Fruit fly (Drosophila melanogaster) whole organism, prepupa: ENCODE measurements around the gene Naa40.

Source experiments
- CG10631 ChIP-seq: fragments of 200-800 bp; sonication (Bioruptor generic); optimal IDR thresholded peaks from 2 replicates; lab custom pipeline; 2016; ENCODE audit warnings: missing biosample characterization, missing genetic modification characterization
- CG11294 ChIP-seq: fragments of 200-800 bp; sonication (Bioruptor generic); IDR thresholded peaks from 2 replicates; pipeline ENCODE4 v1.3.6; 2022; ENCODE audit warnings: missing biosample characterization, missing genetic modification characterization
- CG11762 ChIP-seq: fragments of 200-800 bp; sonication (Bioruptor generic); optimal IDR thresholded peaks from 3 replicates; lab custom pipeline; 2016; ENCODE audit warnings: missing biosample characterization, missing genetic modification characterization; ENCODE audit not compliant: insufficient read depth
- CG11902 ChIP-seq: fragments of 200-800 bp; sonication (Bioruptor generic); optimal IDR thresholded peaks from 3 replicates; lab custom pipeline; 2016; ENCODE audit warnings: missing biosample characterization, missing genetic modification characterization
- CG1621 ChIP-seq: fragments of 200-800 bp; sonication (Bioruptor generic); optimal IDR thresholded peaks from 3 replicates; lab custom pipeline; 2018; ENCODE audit warnings: missing biosample characterization, mild to moderate bottlenecking, missing genetic modification characterization
- CG16779 ChIP-seq: fragments of 200-800 bp; sonication (Bioruptor generic); optimal IDR thresholded peaks from 3 replicates; lab custom pipeline; 2017; ENCODE audit warnings: missing biosample characterization, mild to moderate bottlenecking, missing genetic modification characterization
- CG3032 ChIP-seq: fragments of 200-800 bp; optimal IDR thresholded peaks from 2 replicates; lab custom pipeline; 2019; ENCODE audit warnings: missing biosample characterization, mild to moderate bottlenecking, missing genetic modification characterization, moderate library complexity
- CG3919 ChIP-seq: fragments of 200-800 bp; sonication (Bioruptor generic); optimal IDR thresholded peaks from 3 replicates; lab custom pipeline; 2016; ENCODE audit warnings: missing biosample characterization, missing genetic modification characterization
- CG6276 ChIP-seq: fragments of 200-800 bp; sonication (Bioruptor generic); optimal IDR thresholded peaks from 2 replicates; lab custom pipeline; 2017; ENCODE audit warnings: missing biosample characterization, mild to moderate bottlenecking, missing genetic modification characterization
- CG6854 ChIP-seq: fragments of 200-800 bp; sonication (Bioruptor generic); optimal IDR thresholded peaks from 2 replicates; lab custom pipeline; 2017; ENCODE audit warnings: missing biosample characterization, mild to moderate bottlenecking, missing genetic modification characterization
- CG7368 ChIP-seq: fragments of 200-800 bp; sonication (Bioruptor generic); optimal IDR thresholded peaks from 3 replicates; lab custom pipeline; 2016; ENCODE audit warnings: missing biosample characterization, missing genetic modification characterization
- CG8319 ChIP-seq: fragments of 200-800 bp; sonication (Bioruptor generic); optimal IDR thresholded peaks from 3 replicates; lab custom pipeline; 2016; ENCODE audit warnings: missing biosample characterization, missing genetic modification characterization
- CG8632 ChIP-seq: fragments of 200-800 bp; sonication (Bioruptor generic); optimal IDR thresholded peaks from 3 replicates; lab custom pipeline; 2016; ENCODE audit warnings: missing biosample characterization, missing genetic modification characterization
- CG9139 ChIP-seq: fragments of 200-800 bp; sonication (Bioruptor generic); optimal IDR thresholded peaks from 3 replicates; lab custom pipeline; 2017; ENCODE audit warnings: missing biosample characterization, mild to moderate bottlenecking, missing genetic modification characterization
- Eip78C ChIP-seq: fragments of 200-800 bp; sonication (Bioruptor generic); peaks from one replicate; lab custom pipeline; 2016; ENCODE audit warnings: missing biosample characterization, missing genetic modification characterization
- Eip93F ChIP-seq: fragments of 200-800 bp; sonication (Bioruptor generic); optimal IDR thresholded peaks from 2 replicates; lab custom pipeline; 2016; ENCODE audit warnings: missing biosample characterization, mild to moderate bottlenecking, missing genetic modification characterization
- Ets21C ChIP-seq: fragments of 200-800 bp; sonication (Bioruptor generic); optimal IDR thresholded peaks from 3 replicates; lab custom pipeline; 2016; ENCODE audit warnings: missing biosample characterization, missing genetic modification characterization
- Hr38 ChIP-seq: sonication (Bioruptor generic); optimal IDR thresholded peaks from 2 replicates; lab custom pipeline; 2016; ENCODE audit warnings: missing biosample characterization, missing genetic modification characterization
- Hr39 ChIP-seq: fragments of 200-800 bp; sonication (Bioruptor generic); optimal IDR thresholded peaks from 2 replicates; lab custom pipeline; 2016; ENCODE audit warnings: missing biosample characterization, missing genetic modification characterization
- Hr4 ChIP-seq: fragments of 200-800 bp; sonication (Bioruptor generic); optimal IDR thresholded peaks from 3 replicates; lab custom pipeline; 2016; ENCODE audit warnings: missing biosample characterization, missing genetic modification characterization
- Lpt ChIP-seq: fragments of 200-800 bp; sonication (Bioruptor generic); optimal IDR thresholded peaks from 3 replicates; lab custom pipeline; 2016; ENCODE audit warnings: missing biosample characterization, missing genetic modification characterization
- Met ChIP-seq: fragments of 200-800 bp; sonication (Bioruptor generic); optimal IDR thresholded peaks from 3 replicates; lab custom pipeline; 2016; ENCODE audit warnings: missing biosample characterization, missing genetic modification characterization
- Smox ChIP-seq: fragments of 200-800 bp; sonication (Bioruptor generic); optimal IDR thresholded peaks from 3 replicates; lab custom pipeline; 2016; ENCODE audit warnings: missing biosample characterization, missing genetic modification characterization
- Sox102F ChIP-seq: fragments of 200-800 bp; sonication (Bioruptor generic); optimal IDR thresholded peaks from 2 replicates; lab custom pipeline; 2016; ENCODE audit warnings: missing biosample characterization, mild to moderate bottlenecking, missing genetic modification characterization
- Sox14 ChIP-seq: fragments of 200-800 bp; sonication (Bioruptor generic); optimal IDR thresholded peaks from 3 replicates; lab custom pipeline; 2016; ENCODE audit warnings: missing biosample characterization, missing genetic modification characterization
- achi ChIP-seq: fragments of 200-800 bp; sonication (Bioruptor generic); optimal IDR thresholded peaks from 3 replicates; lab custom pipeline; 2016; ENCODE audit warnings: missing biosample characterization, missing genetic modification characterization
- cyc ChIP-seq: fragments of 200-800 bp; sonication (Bioruptor generic); optimal IDR thresholded peaks from 3 replicates; lab custom pipeline; 2016; ENCODE audit warnings: missing biosample characterization, missing genetic modification characterization
- dsx ChIP-seq: fragments of 200-800 bp; optimal IDR thresholded peaks from 3 replicates; lab custom pipeline; 2019; ENCODE audit warnings: missing biosample characterization, mild to moderate bottlenecking, missing genetic modification characterization, moderate library complexity; ENCODE audit not compliant: poor library complexity, severe bottlenecking
- eg ChIP-seq: fragments of 200-800 bp; sonication (Bioruptor generic); IDR thresholded peaks from 3 replicates; pipeline ENCODE4 v1.3.6; 2022; ENCODE audit warnings: missing biosample characterization, missing genetic modification characterization
- fd85E ChIP-seq: fragments of 200-800 bp; sonication (Bioruptor generic); optimal IDR thresholded peaks from 3 replicates; lab custom pipeline; 2016; ENCODE audit warnings: missing biosample characterization, missing genetic modification characterization
- lz ChIP-seq: fragments of 200-800 bp; sonication (Bioruptor generic); optimal IDR thresholded peaks from 3 replicates; lab custom pipeline; 2016; ENCODE audit warnings: missing biosample characterization, missing genetic modification characterization
- net ChIP-seq: fragments of 200-800 bp; sonication (Bioruptor generic); optimal IDR thresholded peaks from 3 replicates; lab custom pipeline; 2016; ENCODE audit warnings: missing biosample characterization, missing genetic modification characterization
- spab ChIP-seq: fragments of 200-800 bp; sonication (Bioruptor generic); optimal IDR thresholded peaks from 2 replicates; lab custom pipeline; 2017; ENCODE audit warnings: missing biosample characterization, mild to moderate bottlenecking, missing genetic modification characterization, missing genetic modification reagents
- ss ChIP-seq, 2 experiments: fragments of 200-800 bp; sonication (Bioruptor generic); optimal IDR thresholded peaks; 2 replicates in 1 of 2; 3 replicates in 1 of 2; lab custom pipeline; 2017 to 2018; ENCODE audit warnings: mild to moderate bottlenecking in 2 of 2, missing biosample characterization in 2 of 2, missing genetic modification characterization in 2 of 2, moderate library complexity in 1 of 2
- svp ChIP-seq: fragments of 200-800 bp; sonication (Bioruptor generic); peaks from one replicate; lab custom pipeline; 2016; ENCODE audit warnings: missing biosample characterization, missing genetic modification characterization
- topi ChIP-seq: fragments of 200-800 bp; sonication (Bioruptor generic); optimal IDR thresholded peaks from 3 replicates; lab custom pipeline; 2016; ENCODE audit warnings: missing biosample characterization, missing genetic modification characterization

Naa40 gene

dm6 chr3R:29711434-29711833 lies 13.3 kb downstream of the Naa40 start:
- TF ChIP-seq CG16779 (tag; lab: Kevin White, UChicago) (no peak), achi (GFP tag; lab: Kevin White, UChicago) (no peak), Eip78C (GFP tag; lab: Kevin White, UChicago) (peak; percentile 13), Smox (GFP tag; lab: Kevin White, UChicago) (no peak), CG11902 (GFP tag; lab: Kevin White, UChicago) (no peak), CG11762 (no peak), CG8319 (GFP tag; lab: Kevin White, UChicago) (no peak)

DNA sequence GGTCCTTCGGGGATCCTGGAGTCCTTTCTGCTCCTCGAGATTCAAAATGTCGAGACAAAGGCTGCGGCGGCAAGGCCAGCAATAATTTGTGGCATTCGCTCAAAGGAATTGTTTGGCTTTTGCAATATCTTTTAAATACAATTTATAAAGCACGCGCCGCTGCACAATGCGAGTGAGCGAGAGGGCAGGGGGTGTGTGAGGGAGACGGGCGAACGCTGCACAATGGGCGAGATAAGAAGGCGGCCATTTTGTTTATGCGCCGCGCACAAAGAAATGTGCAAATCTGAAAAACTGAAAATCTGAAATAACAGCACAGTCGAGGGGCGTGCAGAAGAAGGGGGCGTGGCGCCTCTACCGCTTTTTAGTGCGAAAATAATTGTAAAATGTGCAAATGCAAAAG lies 16.4 kb downstream of the Naa40 start:
- TF ChIP-seq Sox14 (GFP tag; lab: Kevin White, UChicago) (peak; percentile 55), spab (GFP tag; lab: Kevin White, UChicago) (no peak), svp (GFP tag; lab: Kevin White, UChicago) (peak; percentile 4)

dm6 chr3R:29707258-29707657 lies 17.5 kb downstream of the Naa40 start:
- TF ChIP-seq spab (GFP tag; lab: Kevin White, UChicago) (no peak), ss (GFP tag; optimal IDR thresholded peaks at IDR 0.05; lab: Kevin White, UChicago) (no peak), dsx (GFP tag; lab: Kevin White, UChicago) (no peak), Smox (GFP tag; lab: Kevin White, UChicago) (no peak), CG6854 (no peak), CG10631 (GFP tag; lab: Kevin White, UChicago) (no peak), Eip93F (GFP tag; lab: Kevin White, UChicago) (no peak), Sox102F (GFP tag; lab: Kevin White, UChicago) (no peak), CG3032 (tag; lab: Kevin White, UChicago) (no peak), Met (GFP tag; lab: Kevin White, UChicago) (no peak), Hr38 (GFP tag; lab: Kevin White, UChicago) (no peak), Eip78C (GFP tag; lab: Kevin White, UChicago) (no peak), lz (GFP tag; lab: Kevin White, UChicago) (no peak), Hr39 (GFP tag; lab: Kevin White, UChicago) (no peak), CG9139 (no peak), Ets21C (no peak), CG6276 (GFP tag; lab: Kevin White, UChicago) (no peak)

- TF ChIP-seq net (GFP tag; lab: Kevin White, UChicago) (no peak), spab (GFP tag; lab: Kevin White, UChicago) (no peak), CG8632 (no peak), Ets21C (no peak), CG1621 (tag; lab: Kevin White, UChicago) (no peak), CG7368 (GFP tag; lab: Kevin White, UChicago) (no peak), Hr4 (GFP tag; lab: Kevin White, UChicago) (no peak), Lpt (GFP tag; lab: Kevin White, UChicago) (no peak), eg (no peak), lz (GFP tag; lab: Kevin White, UChicago) (no peak), CG6276 (GFP tag; lab: Kevin White, UChicago) (no peak)
Measured at dm6 chr3R:29705789-29706303, 18.9 kb downstream of the Naa40 start.

dm6 chr3R:29704557-29704956 lies 20.2 kb downstream of the Naa40 start:
- no peak for TF ChIP-seq CG11294 (GFP tag; lab: Robert Waterston, UW)
- TF ChIP-seq topi, result peak; percentile 29
- TF ChIP-seq cyc (GFP tag; lab: Kevin White, UChicago), result peak; percentile 45
- no peak for TF ChIP-seq Hr39 (GFP tag; lab: Kevin White, UChicago)
- peak; percentile 9 for TF ChIP-seq CG3919 (GFP tag; lab: Kevin White, UChicago)
- peak; percentile 40 for TF ChIP-seq Met (GFP tag; lab: Kevin White, UChicago)
- TF ChIP-seq lz (GFP tag; lab: Kevin White, UChicago), result peak; percentile 27
- no peak for TF ChIP-seq fd85E (GFP tag; lab: Kevin White, UChicago)
